Fruit fly (Drosophila melanogaster): ENCODE results near the gene CG7071.

DNA sequence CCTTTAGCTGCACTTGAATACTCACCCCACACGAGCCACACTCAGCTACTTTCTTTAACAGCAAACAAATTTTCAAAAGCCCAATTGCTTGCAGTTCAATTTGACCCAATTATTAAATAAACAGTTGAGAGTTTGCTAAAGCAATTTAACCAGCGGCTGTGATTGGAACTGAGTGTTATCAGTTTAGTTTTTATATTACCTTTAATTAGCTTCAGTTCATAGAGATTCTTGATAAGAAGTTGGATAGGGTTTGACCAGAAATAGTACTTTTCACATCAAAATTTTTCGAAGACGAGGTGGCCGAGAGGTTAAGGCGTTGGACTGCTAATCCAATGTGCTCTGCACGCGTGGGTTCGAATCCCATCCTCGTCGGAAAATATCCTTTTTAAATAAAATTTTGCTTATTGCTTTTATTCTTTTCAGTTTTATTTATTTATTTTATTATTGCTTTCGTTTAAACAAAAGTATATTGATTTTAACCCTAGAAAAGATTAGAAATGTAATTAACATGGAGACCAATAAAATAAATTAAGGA, 33.9 kb downstream of the CG7071 start:
- TF ChIP-seq psq (optimal IDR thresholded peaks at IDR 0.05): no peak
- no peak for TF ChIP-seq h (optimal IDR thresholded peaks at IDR 0.05)
